Worm (Caenorhabditis elegans): ENCODE results near the gene srh-125.

Gene srh-125

DNA sequence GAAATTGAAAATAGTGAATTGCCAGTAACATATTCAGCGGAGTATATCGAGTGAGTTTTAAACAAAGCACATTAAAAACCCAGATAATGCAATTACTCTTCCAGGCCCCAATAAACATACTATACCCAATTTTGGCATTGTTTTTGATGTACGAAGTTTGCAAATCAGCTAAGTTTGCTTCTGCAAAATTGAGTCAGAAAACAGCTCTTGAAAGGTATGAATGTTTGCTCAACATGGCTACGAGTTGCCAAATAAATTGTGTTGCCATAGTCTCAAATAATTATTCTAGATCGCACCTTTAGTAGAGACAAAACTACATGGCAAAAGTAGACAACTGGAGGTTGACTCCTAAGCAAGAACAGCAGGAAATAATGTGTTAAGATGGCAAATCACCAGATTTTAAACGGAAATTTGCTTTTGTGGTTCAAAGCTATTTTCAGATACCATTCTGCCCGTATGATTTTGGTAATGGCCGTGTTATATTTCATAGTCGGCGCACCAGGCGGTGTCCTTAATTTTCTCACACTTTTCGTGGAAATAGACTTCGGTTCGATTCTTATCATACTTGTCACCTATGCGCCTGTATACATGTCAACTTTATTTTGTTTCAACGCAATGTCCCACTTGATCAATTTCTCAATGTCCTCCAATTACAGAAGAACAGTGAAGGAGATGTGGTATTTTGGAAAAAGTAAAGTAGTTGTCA, 44.1 kb downstream of the srh-125 start (continued):
- TF ChIP-seq cebp-1 (GFP tag; IDR thresholded peaks at IDR 0.05) (no peak; the same call in 1 of the 2 replicates), cebp-1 (tag; optimal IDR thresholded peaks at IDR 0.05) (peak; percentile 70)

DNA sequence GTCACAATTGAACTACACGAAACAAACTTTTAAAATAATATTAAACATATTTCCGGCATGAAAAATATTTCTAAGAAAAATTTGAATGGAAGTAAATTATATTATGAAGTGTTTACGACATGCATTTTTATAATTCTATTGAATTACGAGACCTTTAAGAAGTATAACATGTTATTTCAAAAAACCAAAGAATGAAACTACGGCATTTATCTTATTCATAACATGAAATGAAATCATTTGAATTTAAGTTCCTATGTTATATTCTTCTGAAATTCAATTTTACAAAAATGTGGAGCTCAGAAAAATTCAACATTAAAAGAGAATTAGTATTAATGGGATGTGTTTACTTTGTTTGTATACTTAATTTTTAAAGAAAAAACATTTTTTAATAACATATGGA, 45.6 kb downstream of the srh-125 start, which contains the start of gene srw-71:
TSS of gene srw-71 (minus strand) at position 101 of the 400 bp plus-strand sequence.
- TF ChIP-seq xnd-1 (tag; optimal IDR thresholded peaks at IDR 0.05), result no peak
- no peak for TF ChIP-seq sptf-2 (GFP tag; optimal IDR thresholded peaks at IDR 0.05)
- no peak for TF ChIP-seq nhr-90 (tag; optimal IDR thresholded peaks at IDR 0.05)
- TF ChIP-seq repo-1 (tag; optimal IDR thresholded peaks at IDR 0.05), result no peak
- TF ChIP-seq F57A8.1 (GFP tag; optimal IDR thresholded peaks at IDR 0.05), result no peak
- TF ChIP-seq attf-3 (GFP tag; conservative IDR thresholded peaks at IDR 0.05), result no peak
- no peak for TF ChIP-seq B0336.3 (GFP tag; IDR thresholded peaks at IDR 0.05)
- TF ChIP-seq mes-4 (tag; optimal IDR thresholded peaks at IDR 0.05), result no peak
- TF ChIP-seq B0035.1 (tag; optimal IDR thresholded peaks at IDR 0.05), result no peak

DNA sequence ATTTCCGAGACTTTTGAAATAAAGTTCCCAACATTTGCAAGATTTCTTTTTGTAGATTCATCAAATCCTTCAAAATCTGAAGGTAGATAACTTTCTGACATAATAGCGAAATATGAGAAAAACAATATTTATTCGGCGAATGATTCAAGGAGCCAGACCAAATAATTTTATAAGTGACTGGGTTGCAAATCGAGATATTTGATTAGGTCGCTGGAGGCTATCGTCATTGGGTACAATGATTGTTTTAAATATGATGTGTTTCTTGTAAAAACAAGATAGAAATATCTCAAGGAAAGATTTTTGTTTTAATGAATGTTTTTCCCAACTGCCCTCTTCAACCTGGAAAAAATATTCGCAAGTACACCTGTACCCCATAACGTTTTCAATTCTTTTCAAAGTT, 47.8 kb downstream of the srh-125 start, which contains the start of gene srw-69:
TSS of gene srw-69 (minus strand) at position 101 of the 400 bp plus-strand sequence.
- TF ChIP-seq Y56A3A.18 (GFP tag; IDR thresholded peaks at IDR 0.05), result no peak
- TF ChIP-seq pha-4 (tag; optimal IDR thresholded peaks at IDR 0.05), result no peak

DNA sequence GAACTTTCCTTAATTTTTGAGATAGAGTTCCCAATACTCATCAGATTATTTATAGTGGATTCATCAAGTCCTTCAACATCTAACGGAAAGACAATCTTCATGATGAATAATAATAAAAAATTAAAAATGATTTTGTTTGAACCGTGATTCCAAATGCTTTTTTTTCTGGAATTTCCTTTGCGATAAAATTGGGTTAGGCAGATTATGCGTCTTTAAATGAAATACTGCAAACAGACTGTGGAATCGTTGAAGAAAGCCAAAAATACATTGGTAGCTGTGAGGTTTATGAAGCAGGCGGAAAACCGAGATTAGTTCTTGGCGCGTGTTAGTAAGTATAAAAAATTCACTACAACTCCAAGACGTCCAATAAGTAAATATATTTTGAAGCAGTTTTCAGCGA, 50.1 kb downstream of the srh-125 start, which contains the start of gene srw-68:
TSS of gene srw-68 (minus strand) at position 101 of the 400 bp plus-strand sequence.
- TF ChIP-seq efl-1 (GFP tag; optimal IDR thresholded peaks at IDR 0.05), result no peak
- no peak for TF ChIP-seq hsf-1 (GFP tag; IDR thresholded peaks at IDR 0.05)
- no peak for TF ChIP-seq Y56A3A.18 (GFP tag; IDR thresholded peaks at IDR 0.05)
- no peak for TF ChIP-seq egl-44 (GFP tag; IDR thresholded peaks at IDR 0.05)
- no peak for TF ChIP-seq let-526 (GFP tag; IDR thresholded peaks at IDR 0.05)
- TF ChIP-seq ceh-58 (GFP tag; IDR thresholded peaks at IDR 0.05), result no peak
- no peak for TF ChIP-seq dpl-1 (GFP tag; optimal IDR thresholded peaks at IDR 0.05)
- no peak for TF ChIP-seq pha-4 (tag; optimal IDR thresholded peaks at IDR 0.05)
- no peak for TF ChIP-seq tbp1 (GFP tag; optimal IDR thresholded peaks at IDR 0.05)
- TF ChIP-seq somi-1 (GFP tag; optimal IDR thresholded peaks at IDR 0.05), result no peak
- TF ChIP-seq F57A8.1 (GFP tag; optimal IDR thresholded peaks at IDR 0.05), result no peak
- TF ChIP-seq nhr-179 (tag; optimal IDR thresholded peaks at IDR 0.05), result no peak
- TF ChIP-seq T26A5.8 (tag; optimal IDR thresholded peaks at IDR 0.05), result no peak
- no peak for TF ChIP-seq F23B12.7 (tag; optimal IDR thresholded peaks at IDR 0.05; ENCODE audit: insufficient read depth)
- no peak for TF ChIP-seq nhr-80 (tag; optimal IDR thresholded peaks at IDR 0.05)
- no peak for TF ChIP-seq lin-54 (GFP tag; optimal IDR thresholded peaks at IDR 0.05)
- TF ChIP-seq dox-1 (GFP tag; IDR thresholded peaks at IDR 0.05), result no peak
- no peak for TF ChIP-seq F33H1.4 (GFP tag; IDR thresholded peaks at IDR 0.05)
- TF ChIP-seq snpc-1.3 (tag; optimal IDR thresholded peaks at IDR 0.05; ENCODE audit: insufficient read depth), result no peak
- no peak for TF ChIP-seq aptf-3 (GFP tag; IDR thresholded peaks at IDR 0.05)
